Worm (Caenorhabditis elegans) whole organism, L4/young adult: Measurements from ENCODE around the gene F29A7.3.

Experiments used
- W03F9.2 ChIP-seq: fragments of 150-350 bp; optimal IDR thresholded peaks from 2 replicates; lab custom pipeline; 2014; ENCODE audit warnings: missing biosample characterization, missing genetic modification characterization
- dao-5 ChIP-seq: sonication (generic microtip); optimal IDR thresholded peaks from 2 replicates; lab custom pipeline; 2016; ENCODE audit warnings: missing genotype, missing genetic modification characterization, moderate library complexity, missing compliant biosample characterization
- him-1 ChIP-seq: sonication (generic microtip); optimal IDR thresholded peaks from 2 replicates; lab custom pipeline; 2016; ENCODE audit warnings: missing genotype, missing genetic modification reagents, missing genetic modification characterization, missing compliant biosample characterization

ce11 chrII:2766331-2766730, 13.2 kb downstream of the F29A7.3 start, which contains the start of gene F08D12.15:
- TF ChIP-seq him-1 (no peak), W03F9.2 (tag; lab: Kevin White, UChicago) (no peak), dao-5 (tag; lab: Kevin White, UChicago) (no peak)
